Worm (Caenorhabditis elegans): ENCODE data around the gene T19H5.7.

- TF ChIP-seq pqm-1 (tag; optimal IDR thresholded peaks at IDR 0.05) (no peak), nhr-25 (tag; optimal IDR thresholded peaks at IDR 0.05; ENCODE audit: borderline replicate concordance, insufficient read depth) (no peak), ceh-82 (tag; optimal IDR thresholded peaks at IDR 0.05) (no peak), lin-13 (GFP tag; optimal IDR thresholded peaks at IDR 0.05) (no peak), ztf-11 (tag; optimal IDR thresholded peaks at IDR 0.05) (no peak), egl-27 (tag; optimal IDR thresholded peaks at IDR 0.05) (no peak), pha-4 (GFP tag; IDR thresholded peaks at IDR 0.05) (no peak), pha-4 (tag; optimal IDR thresholded peaks at IDR 0.05) (no peak), sdz-12 (GFP tag; optimal IDR thresholded peaks at IDR 0.05) (no peak), madf-5 (GFP tag; IDR thresholded peaks at IDR 0.05) (no peak), ces-1 (GFP tag; optimal IDR thresholded peaks at IDR 0.05) (no peak), skn-1 (tag; optimal IDR thresholded peaks at IDR 0.05) (no peak), T26A8.4 (GFP tag; IDR thresholded peaks at IDR 0.05) (no peak)
These were observed 10.0 kb upstream of the T19H5.7 start for ce11 chrII:9489922-9490321.
